Worm (Caenorhabditis elegans) whole organism, L4 larva: ENCODE results near the gene Y15E3A.4.

ENCODE experiments used
- D1046.2 ChIP-seq: fragments of 200-800 bp; sonication (Bioruptor generic); IDR thresholded peaks from 2 replicates; pipeline ENCODE4 v1.3.6; 2022; ENCODE audit warnings: missing genetic modification characterization, missing compliant biosample characterization
- F26F4.8 ChIP-seq: fragments of 200-800 bp; sonication (Bioruptor generic); conservative IDR thresholded peaks from 2 replicates; pipeline ENCODE4 v1.3.6; 2022; ENCODE audit warnings: missing genetic modification characterization, missing compliant biosample characterization
- F44E2.7 ChIP-seq: fragments of 200-800 bp; sonication (Bioruptor generic); IDR thresholded peaks from 2 replicates; pipeline ENCODE4 v2.1.2; 2022; ENCODE audit warnings: missing genetic modification characterization, missing compliant biosample characterization
- T20F7.1 ChIP-seq: fragments of 200-800 bp; sonication (Bioruptor generic); optimal IDR thresholded peaks from 2 replicates; lab custom pipeline; 2018; ENCODE audit warnings: mild to moderate bottlenecking, missing genetic modification characterization, missing compliant biosample characterization
- ZK337.2 ChIP-seq: fragments of 200-800 bp; sonication (Bioruptor generic); IDR thresholded peaks from 2 replicates; pipeline ENCODE4 v1.3.6; 2022; ENCODE audit warnings: missing genetic modification reagents, missing genetic modification characterization, missing compliant biosample characterization
- aha-1 ChIP-seq: fragments of 150-350 bp; peaks from one replicate; lab custom pipeline; 2014; ENCODE audit warnings: missing biosample characterization, missing genetic modification characterization
- ama-1 ChIP-seq: fragments of 150-350 bp; optimal IDR thresholded peaks from 2 replicates; lab custom pipeline; 2014; ENCODE audit warnings: inconsistent platforms, mixed read lengths
- arid-1 ChIP-seq: fragments of 200-800 bp; sonication (Bioruptor generic); conservative IDR thresholded peaks from 2 replicates; pipeline ENCODE4 v1.3.6; 2022; ENCODE audit warnings: missing genetic modification reagents, missing genetic modification characterization, missing compliant biosample characterization
- attf-4 ChIP-seq: sonication (generic microtip); optimal IDR thresholded peaks from 3 replicates; lab custom pipeline; 2017; ENCODE audit warnings: missing biosample characterization, missing genetic modification characterization
- ceh-20 ChIP-seq: fragments of 200-800 bp; sonication (Bioruptor generic); IDR thresholded peaks from 2 replicates; pipeline ENCODE4 v1.3.6; 2022; ENCODE audit warnings: missing genetic modification reagents, missing genetic modification characterization, missing compliant biosample characterization
- ceh-44 ChIP-seq: fragments of 200-800 bp; sonication (Bioruptor generic); IDR thresholded peaks from 2 replicates; pipeline ENCODE4 v1.3.6; 2022; ENCODE audit warnings: missing genetic modification reagents, missing genetic modification characterization, missing compliant biosample characterization
- daf-16 ChIP-seq, 3 experiments: sonication (generic microtip); optimal IDR thresholded peaks; 2 replicates each; lab custom pipeline; 2016 to 2017; ENCODE audit warnings: missing genetic modification characterization in 3 of 3, missing genetic modification reagents in 3 of 3, mild to moderate bottlenecking in 2 of 3, missing compliant biosample characterization in 2 of 3, missing biosample characterization in 1 of 3, moderate library complexity in 1 of 3
- daf-19 ChIP-seq: fragments of 200-800 bp; sonication (Bioruptor generic); conservative IDR thresholded peaks from 2 replicates; pipeline ENCODE4 v1.3.6; 2022; ENCODE audit warnings: missing genetic modification characterization, missing compliant biosample characterization
- daf-8 ChIP-seq: fragments of 200-800 bp; sonication (Bioruptor generic); IDR thresholded peaks from 2 replicates; pipeline ENCODE4 v1.3.6; 2022; ENCODE audit warnings: missing genetic modification characterization, missing compliant biosample characterization
- dmd-6 ChIP-seq: fragments of 200-800 bp; sonication (Bioruptor generic); IDR thresholded peaks from 2 replicates; pipeline ENCODE4 v1.3.6; 2022; ENCODE audit warnings: missing genetic modification reagents, missing genetic modification characterization, missing compliant biosample characterization
- dpl-1 ChIP-seq: fragments of 150-350 bp; optimal IDR thresholded peaks from 2 replicates; lab custom pipeline; 2014; ENCODE audit warnings: missing biosample characterization, missing genetic modification reagents, missing genetic modification characterization
- dve-1 ChIP-seq: sonication (generic microtip); optimal IDR thresholded peaks from 2 replicates; lab custom pipeline; 2017; ENCODE audit warnings: antibody characterized with exemption, mild to moderate bottlenecking, missing genetic modification characterization, missing compliant biosample characterization; ENCODE audit not compliant: insufficient read depth
- egl-43 ChIP-seq: fragments of 200-800 bp; sonication (Bioruptor generic); IDR thresholded peaks from 2 replicates; pipeline ENCODE4 v1.3.6; 2022; ENCODE audit warnings: missing genetic modification reagents, missing genetic modification characterization, missing compliant biosample characterization
- fkh-10 ChIP-seq: fragments of 150-350 bp; optimal IDR thresholded peaks from 2 replicates; lab custom pipeline; 2014; ENCODE audit warnings: missing biosample characterization, missing genetic modification reagents, missing genetic modification characterization
- fos-1 ChIP-seq: fragments of 150-350 bp; optimal IDR thresholded peaks from 2 replicates; lab custom pipeline; 2014; ENCODE audit warnings: missing biosample characterization, missing genetic modification characterization
- gei-8 ChIP-seq: fragments of 200-800 bp; sonication (Bioruptor generic); optimal IDR thresholded peaks from 2 replicates; lab custom pipeline; 2018; ENCODE audit warnings: mild to moderate bottlenecking, missing genetic modification characterization, missing compliant biosample characterization
- hif-1 ChIP-seq, 2 experiments: sonication (generic microtip); optimal IDR thresholded peaks; 2 replicates each; lab custom pipeline; 2016 to 2017; ENCODE audit warnings: missing compliant biosample characterization in 2 of 2, missing genetic modification characterization in 2 of 2, missing genetic modification reagents in 2 of 2, missing genotype in 2 of 2, mild to moderate bottlenecking in 1 of 2
- hlh-11 ChIP-seq: fragments of 200-800 bp; sonication (Bioruptor generic); optimal IDR thresholded peaks from 2 replicates; lab custom pipeline; 2018; ENCODE audit warnings: mild to moderate bottlenecking, missing genetic modification characterization, missing compliant biosample characterization
- hlh-30 ChIP-seq: sonication (generic microtip); optimal IDR thresholded peaks from 2 replicates; lab custom pipeline; 2017; ENCODE audit warnings: antibody characterized with exemption, mild to moderate bottlenecking, missing genetic modification characterization, missing compliant biosample characterization; ENCODE audit not compliant: insufficient read depth
- hmg-1.1 ChIP-seq: fragments of 200-800 bp; sonication (Bioruptor generic); IDR thresholded peaks from 2 replicates; pipeline ENCODE4 v1.3.6; 2022; ENCODE audit warnings: missing genetic modification reagents, missing genetic modification characterization, missing compliant biosample characterization
- lim-7 ChIP-seq: fragments of 200-800 bp; sonication (Bioruptor generic); IDR thresholded peaks from 2 replicates; pipeline ENCODE4 v1.3.6; 2022; ENCODE audit warnings: missing genetic modification characterization, missing compliant biosample characterization
- lin-13 ChIP-seq: fragments of 150-350 bp; optimal IDR thresholded peaks from 2 replicates; lab custom pipeline; 2014; ENCODE audit warnings: missing biosample characterization, missing genetic modification reagents, missing genetic modification characterization
- lsy-2 ChIP-seq, 2 experiments: fragments of 150-350 bp in 1 of 2; sonication (generic microtip) in 1 of 2; optimal IDR thresholded peaks; 2 replicates each; lab custom pipeline; 2014 to 2017; ENCODE audit warnings: missing biosample characterization in 2 of 2, missing genetic modification characterization in 2 of 2
- madf-9 ChIP-seq: fragments of 200-800 bp; sonication (Bioruptor generic); conservative IDR thresholded peaks from 2 replicates; pipeline ENCODE4 v1.3.6; 2022; ENCODE audit warnings: missing genetic modification reagents, missing genetic modification characterization, missing compliant biosample characterization
- mdl-1 ChIP-seq, 2 experiments: fragments of 150-350 bp in 1 of 2; sonication (generic microtip) in 1 of 2; optimal IDR thresholded peaks; 2 replicates each; lab custom pipeline; 2014 to 2017; ENCODE audit warnings: missing biosample characterization in 2 of 2, missing genetic modification characterization in 2 of 2
- mdt-29 ChIP-seq: fragments of 200-800 bp; sonication (Bioruptor generic); IDR thresholded peaks from 2 replicates; pipeline ENCODE4 v1.3.6; 2022; ENCODE audit warnings: missing genetic modification reagents, missing genetic modification characterization, missing compliant biosample characterization
- mep-1 ChIP-seq: fragments of 150-350 bp; sonication (generic microtip); optimal IDR thresholded peaks from 3 replicates; lab custom pipeline; 2014; ENCODE audit warnings: missing biosample characterization, missing genetic modification characterization
- mxl-2 ChIP-seq: fragments of 200-800 bp; sonication (Bioruptor generic); conservative IDR thresholded peaks from 2 replicates; pipeline ENCODE4 v1.3.6; 2022; ENCODE audit warnings: missing genetic modification reagents, missing genetic modification characterization, missing compliant biosample characterization
- mxl-3 ChIP-seq: fragments of 200-800 bp; sonication (Bioruptor generic); optimal IDR thresholded peaks from 2 replicates; lab custom pipeline; 2018; ENCODE audit warnings: mild to moderate bottlenecking, missing genetic modification characterization, missing compliant biosample characterization
- nhr-10 ChIP-seq: fragments of 150-350 bp; optimal IDR thresholded peaks from 2 replicates; lab custom pipeline; 2014; ENCODE audit warnings: missing biosample characterization, missing genetic modification characterization
- nhr-11 ChIP-seq: fragments of 150-350 bp; optimal IDR thresholded peaks from 2 replicates; lab custom pipeline; 2014; ENCODE audit warnings: missing biosample characterization, missing genetic modification characterization
- nhr-48 ChIP-seq: sonication (generic microtip); optimal IDR thresholded peaks from 2 replicates; lab custom pipeline; 2016; ENCODE audit warnings: mild to moderate bottlenecking, missing genetic modification characterization, missing compliant biosample characterization
- nhr-6 ChIP-seq: fragments of 150-350 bp; optimal IDR thresholded peaks from 2 replicates; lab custom pipeline; 2014; ENCODE audit warnings: missing biosample characterization, missing genetic modification characterization
- nhr-76 ChIP-seq: fragments of 150-350 bp; optimal IDR thresholded peaks from 2 replicates; lab custom pipeline; 2014; ENCODE audit warnings: missing biosample characterization, missing genetic modification characterization
- pha-4 ChIP-seq, 2 experiments: fragments of 150-350 bp in 1 of 2; fragments of 200-800 bp in 1 of 2; sonication (Bioruptor generic) in 1 of 2; IDR thresholded peaks in 1 of 2; optimal IDR thresholded peaks in 1 of 2; 2 replicates each; pipeline versions ENCODE4 v1.3.6 to Lab custom; 2014 to 2022; ENCODE audit warnings: missing genetic modification characterization in 2 of 2, missing genetic modification reagents in 2 of 2, missing biosample characterization in 1 of 2, missing compliant biosample characterization in 1 of 2
- pqm-1 ChIP-seq: sonication (generic microtip); optimal IDR thresholded peaks from 2 replicates; lab custom pipeline; 2017; ENCODE audit warnings: missing biosample characterization, missing genetic modification characterization
- saeg-2 ChIP-seq: fragments of 200-800 bp; sonication (Bioruptor generic); IDR thresholded peaks from 2 replicates; pipeline ENCODE4 v1.3.6; 2022; ENCODE audit warnings: missing genetic modification reagents, missing genetic modification characterization, missing compliant biosample characterization
- set-16 ChIP-seq: fragments of 200-800 bp; sonication (Bioruptor generic); IDR thresholded peaks from 2 replicates; pipeline ENCODE4 v1.3.6; 2022; ENCODE audit warnings: missing genetic modification reagents, missing genetic modification characterization, missing compliant biosample characterization
- tra-1 ChIP-seq: fragments of 200-800 bp; sonication (Bioruptor generic); IDR thresholded peaks from 2 replicates; pipeline ENCODE4 v1.3.6; 2022; ENCODE audit warnings: missing genetic modification reagents, missing genetic modification characterization, missing compliant biosample characterization
- vab-7 ChIP-seq: fragments of 200-800 bp; sonication (Bioruptor generic); IDR thresholded peaks from 2 replicates; pipeline ENCODE4 v1.3.6; 2022; ENCODE audit warnings: missing genetic modification reagents, missing genetic modification characterization, missing compliant biosample characterization
- zfp-3 ChIP-seq: fragments of 200-800 bp; sonication (Bioruptor generic); conservative IDR thresholded peaks from 2 replicates; pipeline ENCODE4 v1.3.6; 2022; ENCODE audit warnings: missing genetic modification reagents, missing genetic modification characterization, missing compliant biosample characterization

Y15E3A.4 gene

DNA sequence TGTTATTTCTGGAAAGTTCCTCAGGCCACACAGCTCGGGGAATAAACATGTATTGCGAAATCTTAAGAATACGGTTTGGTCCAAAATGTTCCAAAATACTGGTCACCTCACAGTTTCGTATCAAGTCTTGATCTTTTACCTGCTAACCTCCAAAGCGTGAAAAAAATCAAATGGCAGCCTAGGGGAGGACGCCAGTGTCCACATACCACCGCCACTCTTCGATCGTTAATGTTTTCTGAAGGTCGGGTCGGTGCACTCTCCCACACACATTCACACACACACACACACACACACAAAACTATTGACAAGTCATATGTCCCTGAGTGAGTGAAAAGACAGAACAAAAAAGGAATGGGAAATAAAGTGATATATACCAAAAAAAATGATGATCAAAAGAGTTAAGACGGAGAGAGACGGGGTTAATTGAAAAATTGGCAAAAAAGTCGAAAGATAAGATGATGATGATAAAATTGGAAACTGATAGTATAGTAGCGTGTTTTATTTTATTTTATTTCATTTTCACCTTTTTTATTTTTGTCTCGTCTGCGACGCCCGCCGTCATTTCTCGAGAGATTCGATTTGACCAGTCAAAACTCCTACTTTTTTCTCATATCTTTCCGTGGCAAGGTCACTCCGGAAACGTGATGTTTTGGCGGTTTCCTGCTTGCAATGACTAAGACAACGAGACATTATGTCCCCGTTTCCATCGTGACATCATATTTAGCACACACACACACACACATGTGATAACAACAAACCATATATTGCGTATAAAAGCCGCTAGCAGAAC, 9.2 kb downstream of the Y15E3A.4 start, which contains the start of gene Y15E3A.5 (continued):
- peak in 1 of 2 experiments; percentile 43 for TF ChIP-seq lsy-2 (tag; optimal IDR thresholded peaks at IDR 0.05; lab: Kevin White, UChicago)
- peak; percentile 37 for TF ChIP-seq nhr-11
- TF ChIP-seq hlh-11 = peak; percentile 53
- TF ChIP-seq dve-1 = peak; percentile 77
- TF ChIP-seq dmd-6 = peak; percentile 59
- peak; percentile 90 for TF ChIP-seq pqm-1 (tag; lab: Kevin White, UChicago)
- no peak for TF ChIP-seq nhr-76 (tag; lab: Kevin White, UChicago)
- TF ChIP-seq hmg-1.1 = no peak
- no peak for TF ChIP-seq saeg-2
- no peak for TF ChIP-seq egl-43 (GFP tag; lab: Robert Waterston, UW)

ce11 chrX:15340743-15341142, 10.0 kb downstream of the Y15E3A.4 start:
- TF ChIP-seq daf-19 (GFP tag; lab: Robert Waterston, UW) (no peak), dmd-6 (0 out of 2 replicates have a peak, but pooled peaks have one; percentile 6), ceh-44 (GFP tag; lab: Robert Waterston, UW) (no peak), daf-16 (GFP tag; optimal IDR thresholded peaks at IDR 0.05; lab: Kevin White, UChicago) (no peak), daf-16 (tag; optimal IDR thresholded peaks at IDR 0.05; lab: Kevin White, UChicago) (peak; percentile 34), hmg-1.1 (peak; percentile 63), D1046.2 (GFP tag; lab: Robert Waterston, UW) (no peak), pha-4 (GFP tag; IDR thresholded peaks at IDR 0.05; lab: Robert Waterston, UW) (0 out of 2 replicates have a peak, but pooled peaks have one; percentile 55), pha-4 (tag; optimal IDR thresholded peaks at IDR 0.05; lab: Kevin White, UChicago) (no peak), mxl-3 (GFP tag; lab: Kevin White, UChicago) (peak; percentile 64), fkh-10 (no peak), mep-1 (peak; percentile 47), nhr-6 (tag; lab: Kevin White, UChicago) (peak; percentile 36), egl-43 (GFP tag; lab: Robert Waterston, UW) (peak; percentile 68; the same call in 1 of the 2 replicates), dve-1 (peak; percentile 1), tra-1 (GFP tag; lab: Robert Waterston, UW) (0 out of 2 replicates have a peak, but pooled peaks have one; percentile 6), mxl-2 (GFP tag; lab: Robert Waterston, UW) (no peak), aha-1 (tag; lab: Kevin White, UChicago) (peak; percentile 80), nhr-48 (tag; lab: Kevin White, UChicago) (no peak), ceh-20 (GFP tag; lab: Robert Waterston, UW) (no peak), mdl-1 (tag; optimal IDR thresholded peaks at IDR 0.05; lab: Kevin White, UChicago) (peak in 1 of 2 experiments; percentile 1), set-16 (GFP tag; lab: Robert Waterston, UW) (peak; percentile 95)
- TF ChIP-seq, all 104 proteins: peak for 13

DNA sequence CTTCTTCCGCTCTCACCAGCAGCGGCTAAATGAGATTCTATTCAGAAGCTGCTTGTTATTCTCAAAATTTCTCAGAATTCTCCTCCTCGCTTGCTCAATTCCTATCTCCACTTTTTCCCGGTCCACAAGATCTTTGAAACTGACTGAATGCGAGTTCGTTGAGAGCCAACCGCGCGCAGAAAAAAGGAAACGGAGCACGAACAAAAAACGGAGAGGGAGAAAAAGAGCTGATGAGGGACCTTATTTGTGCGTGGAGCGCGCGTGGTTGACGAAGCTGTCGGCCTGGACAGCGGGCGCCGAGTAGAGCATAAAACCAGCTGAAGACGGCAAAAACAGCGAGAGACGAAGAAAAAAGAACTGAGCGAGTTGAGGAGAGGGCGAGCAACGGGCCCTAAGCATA, 11.3 kb downstream of the Y15E3A.4 start:
- TF ChIP-seq lin-13 (no peak), ZK337.2 (GFP tag; lab: Robert Waterston, UW) (no peak), daf-8 (GFP tag; lab: Robert Waterston, UW) (no peak), zfp-3 (GFP tag; lab: Robert Waterston, UW) (no peak), vab-7 (GFP tag; lab: Robert Waterston, UW) (0 out of 2 replicates have a peak, but pooled peaks have one; percentile 26), gei-8 (no peak), nhr-10 (tag; lab: Kevin White, UChicago) (no peak), dpl-1 (no peak), mep-1 (peak; percentile 69), T20F7.1 (GFP tag; lab: Kevin White, UChicago) (no peak), F44E2.7 (no peak), lim-7 (no peak), hlh-30 (tag; lab: Kevin White, UChicago) (peak; percentile 64), aha-1 (tag; lab: Kevin White, UChicago) (peak; percentile 79), fos-1 (no peak), F26F4.8 (GFP tag; lab: Robert Waterston, UW) (no peak), ama-1 (lab: Kevin White, UChicago) (no peak), madf-9 (GFP tag; lab: Robert Waterston, UW) (no peak), mdt-29 (GFP tag; lab: Robert Waterston, UW) (no peak), hif-1 (tag; optimal IDR thresholded peaks at IDR 0.05; lab: Kevin White, UChicago) (peak in 1 of 2 experiments; percentile 40), hlh-11 (peak; percentile 61), arid-1 (no peak), attf-4 (tag; lab: Kevin White, UChicago) (no peak)
